Fruit fly (Drosophila melanogaster): ENCODE measurements around the gene AgmNAT.

The AgmNAT gene

DNA sequence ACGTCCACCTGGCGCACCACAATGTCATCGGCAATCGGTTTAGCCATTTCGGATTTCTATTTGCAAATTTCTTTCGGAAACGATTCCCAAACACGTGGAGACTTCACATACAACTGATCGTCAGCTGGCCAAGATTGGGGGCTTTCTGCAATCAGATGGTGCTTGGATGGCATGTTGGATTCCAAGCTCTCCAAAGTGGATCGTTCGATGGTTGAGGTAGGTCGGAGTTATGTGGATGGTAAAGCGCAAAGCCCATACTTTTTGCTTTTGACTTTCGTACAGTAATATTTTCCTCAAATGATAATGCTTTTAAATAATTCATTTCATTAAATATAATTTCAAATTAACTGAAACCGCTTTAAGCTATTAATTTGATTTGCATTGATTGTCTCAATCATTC lies at the start of gene AgmNAT:
Gene AgmNAT (minus strand): TSS at position 101 of the 400 bp plus-strand sequence.
- TF ChIP-seq Myc (optimal IDR thresholded peaks at IDR 0.05), result no peak
- no peak for TF ChIP-seq ttk (optimal IDR thresholded peaks at IDR 0.05)
- no peak for TF ChIP-seq psq (optimal IDR thresholded peaks at IDR 0.05)
- no peak for TF ChIP-seq insv (optimal IDR thresholded peaks at IDR 0.05)
- TF ChIP-seq Sin3A (optimal IDR thresholded peaks at IDR 0.05), result no peak
- no peak for TF ChIP-seq h (optimal IDR thresholded peaks at IDR 0.05)

DNA sequence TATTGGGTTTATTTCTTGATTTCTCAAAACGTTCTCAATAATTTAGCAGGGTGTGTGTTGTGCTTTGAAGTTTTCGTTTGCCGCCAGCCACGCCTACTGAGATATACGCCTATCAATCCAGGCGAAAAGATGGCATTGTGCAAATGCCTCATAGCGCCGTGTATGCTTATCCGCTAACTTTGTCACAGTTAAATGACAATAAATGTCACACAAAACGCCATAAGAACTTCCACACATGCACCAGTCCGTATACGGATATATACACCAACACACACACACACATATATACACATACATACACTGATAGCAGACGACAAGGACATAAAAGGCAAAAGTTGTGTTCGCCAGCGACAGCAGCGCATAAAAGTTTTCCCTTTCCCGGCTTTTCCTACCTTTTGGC lies 49.4 kb upstream of the AgmNAT start, which contains the start of gene CG43137:
Gene CG43137 (minus strand): TSS at position 101 of the 400 bp plus-strand sequence.
- TF ChIP-seq Myc (optimal IDR thresholded peaks at IDR 0.05), result no peak
- no peak for TF ChIP-seq ttk (optimal IDR thresholded peaks at IDR 0.05)
- no peak for TF ChIP-seq h (optimal IDR thresholded peaks at IDR 0.05)
- TF ChIP-seq Sin3A (optimal IDR thresholded peaks at IDR 0.05), result no peak
- TF ChIP-seq psq (optimal IDR thresholded peaks at IDR 0.05), result no peak
- no peak for TF ChIP-seq insv (optimal IDR thresholded peaks at IDR 0.05)

DNA sequence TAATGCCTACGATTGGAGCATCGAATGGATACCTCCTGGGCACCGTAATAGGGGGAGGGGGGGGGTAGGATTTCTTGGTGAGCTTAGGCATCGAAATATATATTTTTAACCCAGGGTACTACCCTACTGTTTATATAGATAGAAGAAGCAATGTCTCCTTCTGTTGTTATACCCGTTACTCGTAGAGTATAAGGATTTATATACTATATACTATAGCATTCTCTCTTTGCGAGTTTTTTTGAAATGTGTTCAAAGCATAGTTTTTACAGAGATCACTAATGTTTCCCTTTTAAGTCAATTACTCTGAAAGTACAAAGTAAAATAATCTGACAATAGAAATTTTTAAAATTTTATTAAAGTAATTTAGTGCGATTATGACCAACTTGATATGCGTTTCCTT lies 37.8 kb upstream of the AgmNAT start, which contains the start of gene CG43136:
Gene CG43136 (plus strand): TSS at position 301 of the 400 bp plus-strand sequence.
- TF ChIP-seq insv (optimal IDR thresholded peaks at IDR 0.05) (no peak), Myc (optimal IDR thresholded peaks at IDR 0.05) (no peak), Sin3A (optimal IDR thresholded peaks at IDR 0.05) (no peak), ttk (optimal IDR thresholded peaks at IDR 0.05) (no peak), h (optimal IDR thresholded peaks at IDR 0.05) (no peak), psq (optimal IDR thresholded peaks at IDR 0.05) (no peak)

DNA sequence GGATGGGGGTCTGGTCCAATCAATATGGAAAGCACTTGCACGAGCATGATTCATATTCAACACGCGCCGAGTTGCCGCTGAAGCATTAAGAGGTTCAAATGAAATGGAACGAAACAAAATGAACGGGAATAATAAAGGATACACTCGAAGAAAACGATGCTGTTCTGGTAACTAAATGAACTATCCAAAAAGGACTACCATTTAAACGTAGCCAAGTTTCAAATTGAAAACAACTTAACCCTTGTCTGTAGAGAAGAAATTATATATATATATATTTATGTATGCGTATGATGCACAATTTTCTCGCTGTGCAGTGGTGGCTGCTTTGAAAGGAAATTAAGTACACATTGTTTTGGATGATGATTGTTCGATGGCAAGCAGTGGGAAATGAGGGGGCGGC lies 37.1 kb upstream of the AgmNAT start:
- no peak for TF ChIP-seq Sin3A (optimal IDR thresholded peaks at IDR 0.05)
- TF ChIP-seq h (optimal IDR thresholded peaks at IDR 0.05), result no peak
- no peak for TF ChIP-seq insv (optimal IDR thresholded peaks at IDR 0.05)
- no peak for TF ChIP-seq ttk (optimal IDR thresholded peaks at IDR 0.05)

DNA sequence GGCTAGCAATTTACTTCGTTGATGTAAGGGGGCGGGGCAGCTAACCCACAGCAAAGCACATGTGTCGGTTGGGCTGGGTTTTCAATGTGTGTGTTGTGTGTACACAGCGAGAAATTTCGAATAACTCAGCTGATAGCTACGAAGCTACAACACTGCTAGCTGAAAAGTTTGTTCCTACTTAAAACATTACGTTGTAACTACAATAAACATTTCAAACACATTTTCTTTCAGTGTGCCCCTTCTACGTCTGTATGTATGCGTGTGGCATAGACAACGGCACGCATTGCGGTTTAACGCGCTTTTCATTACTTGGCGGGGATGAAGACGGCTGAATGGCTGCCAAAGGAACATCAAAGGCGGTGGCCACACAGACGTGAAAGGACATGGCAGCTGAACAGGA lies 31.9 kb upstream of the AgmNAT start:
- TF ChIP-seq Myc (optimal IDR thresholded peaks at IDR 0.05), result no peak
- TF ChIP-seq Sin3A (optimal IDR thresholded peaks at IDR 0.05), result no peak
- TF ChIP-seq insv (optimal IDR thresholded peaks at IDR 0.05), result no peak
- TF ChIP-seq ttk (optimal IDR thresholded peaks at IDR 0.05), result no peak
- TF ChIP-seq psq (optimal IDR thresholded peaks at IDR 0.05), result no peak
- no peak for TF ChIP-seq h (optimal IDR thresholded peaks at IDR 0.05)

DNA sequence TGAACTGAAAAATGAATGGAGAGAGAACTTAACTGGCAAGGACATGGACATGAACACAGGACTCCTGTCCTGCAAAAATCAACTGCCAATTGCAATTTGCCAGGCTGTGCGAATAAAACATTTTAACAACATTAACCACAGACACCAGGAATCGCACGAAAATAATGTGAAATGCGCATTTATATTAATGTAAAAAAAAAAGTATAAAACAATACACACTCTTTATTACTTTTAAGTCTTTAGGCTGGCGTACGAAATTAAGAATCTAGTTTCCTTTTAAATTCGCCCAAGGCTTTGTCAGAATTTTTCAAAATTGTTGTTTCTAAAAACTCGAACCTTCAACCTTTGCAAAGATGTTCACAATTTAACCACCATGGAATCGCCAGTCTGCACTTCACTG lies 29.4 kb upstream of the AgmNAT start, which contains the start of gene CG12729:
Gene CG12729 (plus strand): TSS at position 301 of the 400 bp plus-strand sequence.
- TF ChIP-seq h (optimal IDR thresholded peaks at IDR 0.05) (no peak), psq (optimal IDR thresholded peaks at IDR 0.05) (no peak), ttk (optimal IDR thresholded peaks at IDR 0.05) (no peak), Myc (optimal IDR thresholded peaks at IDR 0.05) (no peak), insv (optimal IDR thresholded peaks at IDR 0.05) (no peak), Sin3A (optimal IDR thresholded peaks at IDR 0.05) (no peak)

DNA sequence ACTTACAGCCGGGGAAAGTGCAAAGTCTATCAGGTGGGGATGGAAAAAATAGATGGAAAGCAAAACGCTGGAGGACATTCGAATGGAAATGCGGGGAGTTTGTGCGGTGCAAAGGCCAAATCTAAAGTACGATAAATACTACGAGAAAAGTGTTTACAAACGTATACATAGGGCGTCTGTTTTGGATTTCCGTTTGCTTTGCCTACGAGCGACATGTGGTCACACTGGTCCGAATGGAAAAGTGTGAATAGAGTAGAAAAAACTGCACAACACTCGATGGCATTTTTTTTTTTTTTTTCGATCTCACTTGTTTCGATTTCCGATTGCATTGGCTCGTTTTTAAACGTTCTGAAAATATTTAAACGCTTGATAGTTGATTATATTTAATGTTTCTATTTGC lies 24.1 kb upstream of the AgmNAT start:
- TF ChIP-seq Myc (optimal IDR thresholded peaks at IDR 0.05) (no peak), ttk (optimal IDR thresholded peaks at IDR 0.05) (no peak), psq (optimal IDR thresholded peaks at IDR 0.05) (no peak), h (optimal IDR thresholded peaks at IDR 0.05) (no peak), insv (optimal IDR thresholded peaks at IDR 0.05) (no peak), Sin3A (optimal IDR thresholded peaks at IDR 0.05) (no peak)

DNA sequence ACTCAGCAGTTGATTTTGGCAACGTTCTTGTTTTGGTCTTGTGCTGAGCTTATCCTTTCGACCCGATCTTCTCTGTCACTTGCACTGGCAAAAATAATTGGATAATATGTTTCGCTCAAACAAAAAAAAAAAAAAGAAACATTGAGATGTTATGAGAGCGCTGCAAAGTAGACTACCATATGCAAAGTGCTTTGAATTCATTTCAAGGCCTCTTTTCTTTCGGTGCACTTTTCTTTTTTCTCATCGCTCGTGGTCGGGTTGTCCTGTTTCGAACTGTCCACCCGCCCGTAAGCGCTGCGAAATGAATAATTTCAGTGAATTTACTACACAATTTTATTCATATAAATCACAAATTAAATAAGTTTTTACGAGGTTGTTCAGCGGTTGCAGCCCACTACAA lies 4.4 kb upstream of the AgmNAT start:
- TF ChIP-seq Sin3A (optimal IDR thresholded peaks at IDR 0.05) (no peak), ttk (optimal IDR thresholded peaks at IDR 0.05) (no peak), h (optimal IDR thresholded peaks at IDR 0.05) (no peak), psq (optimal IDR thresholded peaks at IDR 0.05) (no peak), insv (optimal IDR thresholded peaks at IDR 0.05) (no peak), Myc (optimal IDR thresholded peaks at IDR 0.05) (no peak)

DNA sequence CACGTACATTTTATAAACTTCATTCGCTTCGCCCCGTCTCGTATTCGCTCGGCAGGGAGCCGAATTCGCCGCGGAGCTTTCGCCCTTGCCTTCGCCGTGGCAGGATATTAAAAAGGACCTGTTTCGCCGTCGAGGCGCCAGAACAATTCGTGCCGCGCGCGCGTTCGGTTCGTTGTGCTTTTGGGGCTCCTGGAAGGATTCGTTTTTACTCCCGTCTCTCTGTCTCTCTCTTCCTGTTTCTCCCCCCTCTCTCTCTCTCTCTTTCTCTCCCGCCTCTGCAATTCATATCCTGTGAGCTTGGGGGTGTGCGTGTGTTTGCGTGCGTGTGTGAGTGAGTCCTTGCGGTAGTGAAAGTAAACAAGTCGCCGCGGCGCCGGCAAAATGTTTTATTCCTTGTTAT lies 2.8 kb upstream of the AgmNAT start, which contains the start of gene CG15765:
Gene CG15765 (plus strand): TSS at position 132 of the 400 bp plus-strand sequence.
- TF ChIP-seq Myc (optimal IDR thresholded peaks at IDR 0.05) (no peak), h (optimal IDR thresholded peaks at IDR 0.05) (no peak), Sin3A (optimal IDR thresholded peaks at IDR 0.05) (no peak), ttk (optimal IDR thresholded peaks at IDR 0.05) (no peak), insv (optimal IDR thresholded peaks at IDR 0.05) (no peak), psq (optimal IDR thresholded peaks at IDR 0.05) (no peak)

DNA sequence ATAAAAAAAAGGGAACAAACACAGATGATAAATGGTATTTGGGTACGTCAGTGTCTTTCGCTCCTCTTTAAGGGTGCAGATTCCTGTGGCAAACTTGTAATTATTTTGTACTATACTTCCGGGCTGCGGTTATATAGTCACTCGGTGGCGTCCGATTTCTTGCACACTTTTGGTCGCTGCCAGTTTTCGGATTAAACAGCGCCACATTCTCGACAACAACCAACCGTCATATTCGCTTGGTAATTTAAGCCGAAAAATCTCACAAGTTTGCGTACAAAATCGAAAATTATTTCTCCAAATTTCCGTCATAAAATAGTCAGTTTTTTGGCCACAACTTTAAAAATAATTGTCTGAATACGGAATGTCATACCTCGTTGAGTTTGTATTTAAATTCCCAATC lies 1.6 kb upstream of the AgmNAT start:
- TF ChIP-seq Sin3A (optimal IDR thresholded peaks at IDR 0.05), result no peak
- TF ChIP-seq Myc (optimal IDR thresholded peaks at IDR 0.05), result no peak
- TF ChIP-seq insv (optimal IDR thresholded peaks at IDR 0.05), result no peak
- TF ChIP-seq ttk (optimal IDR thresholded peaks at IDR 0.05), result no peak
- no peak for TF ChIP-seq psq (optimal IDR thresholded peaks at IDR 0.05)
- TF ChIP-seq h (optimal IDR thresholded peaks at IDR 0.05), result no peak

DNA sequence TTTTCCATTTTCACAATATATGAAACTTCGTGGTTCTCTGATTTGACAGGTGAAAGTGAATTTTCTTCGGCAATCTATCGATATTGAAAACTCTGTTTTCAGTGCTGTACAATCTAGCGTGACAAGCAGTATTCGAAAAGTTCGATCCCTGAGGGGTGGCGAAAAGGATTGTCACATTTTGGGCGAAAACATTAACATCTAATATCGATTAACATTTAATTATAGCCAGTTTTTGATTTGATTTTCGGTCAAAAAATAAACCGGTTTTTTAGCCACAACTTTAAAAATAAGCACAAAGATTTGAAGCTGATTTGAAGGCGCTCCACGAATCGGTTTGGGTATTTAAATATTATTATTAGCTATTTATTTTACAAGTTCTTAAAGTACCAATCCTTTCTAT lies 2.7 kb downstream of the AgmNAT start, which contains the start of gene CG44329:
Gene CG44329 (minus strand): TSS at position 101 of the 400 bp plus-strand sequence.
- no peak for TF ChIP-seq insv (optimal IDR thresholded peaks at IDR 0.05)
- TF ChIP-seq h (optimal IDR thresholded peaks at IDR 0.05), result no peak

DNA sequence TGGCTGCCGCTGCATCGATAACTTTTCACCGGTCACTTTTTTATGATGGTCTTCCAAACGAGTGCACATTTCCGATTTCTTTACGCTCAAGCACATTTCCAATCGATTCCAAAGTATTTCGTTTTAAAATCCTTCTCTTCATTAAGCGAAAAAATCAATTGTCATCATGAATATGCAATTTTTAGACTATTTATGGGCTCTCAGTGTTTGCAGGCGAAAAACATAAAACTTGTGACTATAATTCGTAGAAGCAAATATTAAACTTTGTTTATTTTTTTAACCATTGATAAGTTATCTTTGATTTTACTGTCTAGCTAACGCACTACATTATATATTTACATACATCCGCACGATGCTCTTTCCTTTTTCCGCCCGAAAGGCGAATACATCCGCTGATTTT lies 7.0 kb downstream of the AgmNAT start, which contains the start of gene Prosbeta2R1:
Gene Prosbeta2R1 (plus strand): TSS at position 301 of the 400 bp plus-strand sequence.
- TF ChIP-seq Myc (optimal IDR thresholded peaks at IDR 0.05), result no peak
- TF ChIP-seq h (optimal IDR thresholded peaks at IDR 0.05), result no peak

DNA sequence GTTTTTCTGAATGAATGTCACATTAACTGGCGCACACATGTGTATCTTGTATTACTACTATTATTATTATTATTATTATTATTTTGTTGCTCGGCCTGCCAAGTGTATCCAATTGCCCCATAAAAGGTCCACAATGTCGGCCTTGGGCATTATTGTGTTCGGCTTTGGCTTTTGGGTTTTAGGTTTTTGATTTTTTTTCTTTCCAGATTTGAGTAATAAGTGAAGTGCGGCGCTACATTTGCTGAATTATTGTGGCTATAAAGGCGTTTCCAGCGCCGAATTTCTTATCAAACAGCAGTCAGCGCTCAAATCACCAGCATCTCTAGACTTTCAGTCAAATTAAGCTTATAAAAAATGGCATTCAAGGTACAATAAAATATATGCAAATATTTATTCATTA lies 11.2 kb downstream of the AgmNAT start, which contains the start of gene Cpr5C:
Gene Cpr5C (plus strand): TSS at position 301 of the 400 bp plus-strand sequence.
- TF ChIP-seq Myc (optimal IDR thresholded peaks at IDR 0.05) (no peak), h (optimal IDR thresholded peaks at IDR 0.05) (no peak), insv (optimal IDR thresholded peaks at IDR 0.05) (no peak), ttk (optimal IDR thresholded peaks at IDR 0.05) (no peak), psq (optimal IDR thresholded peaks at IDR 0.05) (no peak), Sin3A (optimal IDR thresholded peaks at IDR 0.05) (no peak)
